Worm (Caenorhabditis elegans) whole organism, mixed stage, embryonic: Measurements from ENCODE around the gene R13A1.10.

Experiments used
- ces-1 ChIP-seq: fragments of 150-350 bp; optimal IDR thresholded peaks from 2 replicates; lab custom pipeline; 2014; ENCODE audit warnings: missing biosample characterization, missing genetic modification reagents, missing genetic modification characterization
- lin-32 ChIP-seq: fragments of 200-800 bp; sonication (Bioruptor generic); optimal IDR thresholded peaks from 2 replicates; lab custom pipeline; 2018; ENCODE audit warnings: mild to moderate bottlenecking, missing genetic modification characterization, missing compliant biosample characterization
- lsy-2 ChIP-seq: fragments of 150-350 bp; optimal IDR thresholded peaks from 2 replicates; lab custom pipeline; 2014; ENCODE audit warnings: missing biosample characterization, missing genetic modification characterization
- nhr-2 ChIP-seq: fragments of 150-350 bp; optimal IDR thresholded peaks from 2 replicates; lab custom pipeline; 2014; ENCODE audit warnings: missing biosample characterization, missing genetic modification characterization
- nhr-237 ChIP-seq: fragments of 150-350 bp; optimal IDR thresholded peaks from 2 replicates; lab custom pipeline; 2014; ENCODE audit warnings: missing biosample characterization, missing genetic modification characterization
- pha-4 ChIP-seq: fragments of 150-350 bp; optimal IDR thresholded peaks from 2 replicates; lab custom pipeline; 2018; ENCODE audit warnings: missing biosample characterization, missing genetic modification reagents, missing genetic modification characterization

DNA sequence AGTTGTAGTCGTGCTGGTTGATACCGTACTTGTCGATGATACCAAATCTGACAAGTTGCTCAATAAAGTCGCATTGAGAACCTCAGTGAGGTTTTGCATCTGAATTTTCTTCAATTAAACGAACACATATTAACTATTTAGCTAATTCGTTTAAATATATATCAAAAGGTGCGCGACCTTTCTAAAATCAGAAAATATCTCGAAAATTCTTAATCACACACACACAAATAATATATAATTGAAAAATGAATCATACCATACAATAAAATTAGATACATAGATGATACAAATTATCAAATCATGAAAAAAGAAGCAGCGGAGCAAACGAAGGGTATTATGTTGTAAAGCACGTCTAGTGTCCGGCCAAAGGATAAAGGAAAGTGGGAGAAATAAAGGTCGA, 1.2 kb upstream of the R13A1.10 start, which contains the start of gene D2024.5:
- TF ChIP-seq nhr-237 (tag; lab: Kevin White, UChicago) (no peak), pha-4 (tag; lab: Kevin White, UChicago) (no peak), ces-1 (GFP tag; lab: Kevin White, UChicago) (no peak), lin-32 (no peak), lsy-2 (tag; lab: Kevin White, UChicago) (no peak), nhr-2 (tag; lab: Kevin White, UChicago) (no peak)
